Worm (Caenorhabditis elegans) whole organism, L4 larva: ENCODE data around the gene cyp-34A2.

Experiments used
- F37D6.2 ChIP-seq: sonication (generic microtip); optimal IDR thresholded peaks from 2 replicates; lab custom pipeline; 2016; ENCODE audit warnings: mild to moderate bottlenecking, missing genetic modification characterization, missing compliant biosample characterization
- F44E2.7 ChIP-seq: fragments of 200-800 bp; sonication (Bioruptor generic); IDR thresholded peaks from 2 replicates; pipeline ENCODE4 v2.1.2; 2022; ENCODE audit warnings: missing genetic modification characterization, missing compliant biosample characterization
- Y105C5A.15 ChIP-seq: fragments of 200-800 bp; sonication (Bioruptor generic); IDR thresholded peaks from 2 replicates; pipeline ENCODE4 v1.3.6; 2022; ENCODE audit warnings: missing genetic modification characterization, missing compliant biosample characterization
- ZK546.5 ChIP-seq, 2 experiments: sonication (generic microtip); optimal IDR thresholded peaks; 2 replicates each; lab custom pipeline; 2017; ENCODE audit warnings: missing biosample characterization in 2 of 2, missing genetic modification characterization in 2 of 2
- arid-1 ChIP-seq: fragments of 200-800 bp; sonication (Bioruptor generic); conservative IDR thresholded peaks from 2 replicates; pipeline ENCODE4 v1.3.6; 2022; ENCODE audit warnings: missing genetic modification reagents, missing genetic modification characterization, missing compliant biosample characterization
- ceh-20 ChIP-seq: fragments of 200-800 bp; sonication (Bioruptor generic); IDR thresholded peaks from 2 replicates; pipeline ENCODE4 v1.3.6; 2022; ENCODE audit warnings: missing genetic modification reagents, missing genetic modification characterization, missing compliant biosample characterization
- cey-2 ChIP-seq: sonication (generic microtip); optimal IDR thresholded peaks from 3 replicates; lab custom pipeline; 2017; ENCODE audit warnings: missing genetic modification characterization, mild to moderate bottlenecking, missing compliant biosample characterization, antibody characterized with exemption, borderline replicate concordance; ENCODE audit not compliant: insufficient read depth
- daf-19 ChIP-seq: fragments of 200-800 bp; sonication (Bioruptor generic); conservative IDR thresholded peaks from 2 replicates; pipeline ENCODE4 v1.3.6; 2022; ENCODE audit warnings: missing genetic modification characterization, missing compliant biosample characterization
- duxl-1 ChIP-seq: sonication (generic microtip); optimal IDR thresholded peaks from 2 replicates; lab custom pipeline; 2016; ENCODE audit warnings: mild to moderate bottlenecking, missing genetic modification characterization, moderate library complexity, missing compliant biosample characterization; ENCODE audit not compliant: poor library complexity
- egl-27 ChIP-seq: sonication (generic microtip); optimal IDR thresholded peaks from 3 replicates; lab custom pipeline; 2017; ENCODE audit warnings: missing biosample characterization, missing genetic modification reagents, missing genetic modification characterization
- egl-43 ChIP-seq: fragments of 200-800 bp; sonication (Bioruptor generic); IDR thresholded peaks from 2 replicates; pipeline ENCODE4 v1.3.6; 2022; ENCODE audit warnings: missing genetic modification reagents, missing genetic modification characterization, missing compliant biosample characterization
- gei-8 ChIP-seq: fragments of 200-800 bp; sonication (Bioruptor generic); optimal IDR thresholded peaks from 2 replicates; lab custom pipeline; 2018; ENCODE audit warnings: mild to moderate bottlenecking, missing genetic modification characterization, missing compliant biosample characterization
- lin-13 ChIP-seq: fragments of 150-350 bp; optimal IDR thresholded peaks from 2 replicates; lab custom pipeline; 2014; ENCODE audit warnings: missing biosample characterization, missing genetic modification reagents, missing genetic modification characterization
- lin-29 ChIP-seq: fragments of 200-800 bp; sonication (Bioruptor generic); IDR thresholded peaks from 2 replicates; pipeline ENCODE4 v1.3.6; 2022; ENCODE audit warnings: missing genetic modification reagents, missing genetic modification characterization, missing compliant biosample characterization
- lin-39 ChIP-seq: fragments of 150-350 bp; optimal IDR thresholded peaks from 2 replicates; lab custom pipeline; 2014; ENCODE audit warnings: missing biosample characterization, missing genetic modification reagents, missing genetic modification characterization
- madf-5 ChIP-seq, 2 experiments: fragments of 200-800 bp; sonication (Bioruptor generic); IDR thresholded peaks; 2 replicates each; pipeline ENCODE4 v1.3.6; 2022; ENCODE audit warnings: missing compliant biosample characterization in 2 of 2, missing genetic modification characterization in 2 of 2
- mdl-1 ChIP-seq, 2 experiments: fragments of 150-350 bp in 1 of 2; sonication (generic microtip) in 1 of 2; optimal IDR thresholded peaks; 2 replicates each; lab custom pipeline; 2014 to 2017; ENCODE audit warnings: missing biosample characterization in 2 of 2, missing genetic modification characterization in 2 of 2
- mes-2 ChIP-seq: sonication (generic microtip); optimal IDR thresholded peaks from 2 replicates; lab custom pipeline; 2016; ENCODE audit warnings: missing genotype, mild to moderate bottlenecking, missing genetic modification characterization, missing compliant biosample characterization; ENCODE audit not compliant: poor library complexity, severe bottlenecking
- mxl-2 ChIP-seq: fragments of 200-800 bp; sonication (Bioruptor generic); conservative IDR thresholded peaks from 2 replicates; pipeline ENCODE4 v1.3.6; 2022; ENCODE audit warnings: missing genetic modification reagents, missing genetic modification characterization, missing compliant biosample characterization
- nhr-111 ChIP-seq: fragments of 200-800 bp; sonication (Bioruptor generic); optimal IDR thresholded peaks from 2 replicates; lab custom pipeline; 2018; ENCODE audit warnings: mild to moderate bottlenecking, missing genetic modification characterization, missing compliant biosample characterization
- nhr-237 ChIP-seq: sonication (generic microtip); optimal IDR thresholded peaks from 2 replicates; lab custom pipeline; 2017; ENCODE audit warnings: missing biosample characterization, missing genetic modification characterization
- nhr-25 ChIP-seq: sonication (generic microtip); optimal IDR thresholded peaks from 2 replicates; lab custom pipeline; 2017; ENCODE audit warnings: missing genetic modification characterization, mild to moderate bottlenecking, missing compliant biosample characterization, antibody characterized with exemption, moderate library complexity, borderline replicate concordance; ENCODE audit not compliant: insufficient read depth
- pqm-1 ChIP-seq: sonication (generic microtip); optimal IDR thresholded peaks from 2 replicates; lab custom pipeline; 2017; ENCODE audit warnings: missing biosample characterization, missing genetic modification characterization
- rbr-2 ChIP-seq: sonication (generic microtip); optimal IDR thresholded peaks from 2 replicates; lab custom pipeline; 2016; ENCODE audit warnings: missing genotype, missing genetic modification characterization, missing compliant biosample characterization
- sdz-12 ChIP-seq: fragments of 200-800 bp; sonication (Bioruptor generic); optimal IDR thresholded peaks from 2 replicates; lab custom pipeline; 2018; ENCODE audit warnings: mild to moderate bottlenecking, missing genetic modification characterization, missing compliant biosample characterization
- set-16 ChIP-seq: fragments of 200-800 bp; sonication (Bioruptor generic); IDR thresholded peaks from 2 replicates; pipeline ENCODE4 v1.3.6; 2022; ENCODE audit warnings: missing genetic modification reagents, missing genetic modification characterization, missing compliant biosample characterization
- snpc-1.2 ChIP-seq: fragments of 200-800 bp; sonication (Bioruptor generic); IDR thresholded peaks from 2 replicates; pipeline ENCODE4 v1.3.6; 2022; ENCODE audit warnings: missing genetic modification reagents, missing genetic modification characterization, missing compliant biosample characterization
- spr-1 ChIP-seq: sonication (generic microtip); optimal IDR thresholded peaks from 2 replicates; lab custom pipeline; 2016; ENCODE audit warnings: mild to moderate bottlenecking, missing genetic modification characterization, missing compliant biosample characterization
- spr-3 ChIP-seq: fragments of 200-800 bp; sonication (Bioruptor generic); optimal IDR thresholded peaks from 2 replicates; lab custom pipeline; 2018; ENCODE audit warnings: mild to moderate bottlenecking, missing genetic modification characterization, missing compliant biosample characterization
- tag-97 ChIP-seq: fragments of 200-800 bp; sonication (Bioruptor generic); IDR thresholded peaks from 2 replicates; pipeline ENCODE4 v1.3.6; 2022; ENCODE audit warnings: missing genetic modification characterization, missing compliant biosample characterization
- zag-1 ChIP-seq: fragments of 150-350 bp; optimal IDR thresholded peaks from 2 replicates; lab custom pipeline; 2014; ENCODE audit warnings: missing biosample characterization, missing genetic modification characterization
- zfp-3 ChIP-seq: fragments of 200-800 bp; sonication (Bioruptor generic); conservative IDR thresholded peaks from 2 replicates; pipeline ENCODE4 v1.3.6; 2022; ENCODE audit warnings: missing genetic modification reagents, missing genetic modification characterization, missing compliant biosample characterization
- zip-11 ChIP-seq: fragments of 200-800 bp; sonication (Bioruptor generic); IDR thresholded peaks from 2 replicates; pipeline ENCODE4 v1.3.6; 2022; ENCODE audit warnings: missing genetic modification characterization, missing compliant biosample characterization
- zip-2 ChIP-seq: fragments of 150-350 bp; optimal IDR thresholded peaks from 2 replicates; lab custom pipeline; 2014; ENCODE audit warnings: missing biosample characterization, missing genetic modification characterization

Gene cyp-34A2

DNA sequence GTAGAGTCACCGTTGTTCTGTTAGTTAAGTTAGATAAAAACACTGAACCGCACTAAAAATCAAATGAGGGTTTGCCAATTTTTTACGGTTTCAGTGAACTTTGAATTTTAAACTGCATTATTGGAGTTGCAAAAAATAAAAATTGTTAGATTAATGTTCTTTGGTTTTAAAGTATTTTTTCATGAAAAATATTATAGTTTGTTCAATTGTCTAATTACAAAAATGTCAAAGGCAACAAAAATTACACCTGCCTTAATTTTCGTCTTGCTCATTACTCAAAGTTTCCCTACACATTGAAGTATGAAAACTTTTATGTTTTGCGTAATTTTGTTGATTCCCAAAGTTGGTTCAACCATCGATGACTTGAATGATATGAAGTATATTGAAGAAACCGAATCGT is 19.9 kb upstream of the cyp-34A2 start, which contains the start of gene irld-62:
Gene irld-62 (plus strand): TSS at position 301 of the 400 bp plus-strand sequence.
- TF ChIP-seq mxl-2 (GFP tag; lab: Robert Waterston, UW) (no peak), egl-27 (no peak), daf-19 (GFP tag; lab: Robert Waterston, UW) (no peak), ceh-20 (GFP tag; lab: Robert Waterston, UW) (no peak), arid-1 (GFP tag; lab: Robert Waterston, UW) (no peak), set-16 (GFP tag; lab: Robert Waterston, UW) (no peak), lin-39 (no peak), egl-43 (GFP tag; lab: Robert Waterston, UW) (no peak), gei-8 (GFP tag; lab: Kevin White, UChicago) (no peak), spr-3 (GFP tag; lab: Kevin White, UChicago) (no peak), cey-2 (tag; lab: Kevin White, UChicago) (no peak), F37D6.2 (no peak), lin-13 (no peak), madf-5 (GFP tag; IDR thresholded peaks at IDR 0.05; lab: Robert Waterston, UW) (no peak), zfp-3 (no peak), zag-1 (tag; lab: Kevin White, UChicago) (no peak), nhr-25 (no peak), rbr-2 (tag; lab: Kevin White, UChicago) (no peak), zip-2 (tag; lab: Kevin White, UChicago) (no peak)
- TF ChIP-seq, all 104 proteins: peak for 0

DNA sequence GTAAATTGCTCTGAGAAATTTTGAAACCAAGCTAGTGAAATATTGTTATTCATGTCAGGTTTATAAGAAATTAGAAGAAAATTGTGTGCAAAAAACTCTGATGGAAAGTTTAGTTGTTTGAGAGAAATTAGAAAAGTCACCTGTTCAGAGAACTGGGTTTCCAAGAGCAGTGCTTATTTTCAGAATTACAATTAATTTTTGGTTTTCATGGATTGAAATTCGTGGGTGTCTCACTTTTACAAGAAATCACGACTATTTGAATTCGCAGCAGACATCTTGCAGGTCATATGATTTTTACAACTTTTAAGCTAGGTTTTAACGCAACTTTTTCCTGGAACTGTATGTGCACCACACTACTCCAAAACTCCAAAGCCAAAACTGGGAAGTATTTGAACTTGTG is 18.1 kb upstream of the cyp-34A2 start, which contains the start of gene srz-10:
Gene srz-10 (minus strand): TSS at position 88 of the 400 bp plus-strand sequence.
- TF ChIP-seq tag-97 (GFP tag; lab: Robert Waterston, UW) (no peak), Y105C5A.15 (GFP tag; lab: Robert Waterston, UW) (no peak), pqm-1 (no peak), lin-39 (no peak), nhr-111 (GFP tag; lab: Kevin White, UChicago) (no peak), zip-11 (GFP tag; lab: Robert Waterston, UW) (no peak), spr-1 (tag; lab: Kevin White, UChicago) (no peak), duxl-1 (no peak), egl-43 (GFP tag; lab: Robert Waterston, UW) (no peak), mes-2 (tag; lab: Kevin White, UChicago) (no peak), mdl-1 (tag; optimal IDR thresholded peaks at IDR 0.05; lab: Kevin White, UChicago) (no peak), cey-2 (tag; lab: Kevin White, UChicago) (no peak), lin-29 (GFP tag; lab: Robert Waterston, UW) (no peak), sdz-12 (GFP tag; lab: Kevin White, UChicago) (no peak)

DNA sequence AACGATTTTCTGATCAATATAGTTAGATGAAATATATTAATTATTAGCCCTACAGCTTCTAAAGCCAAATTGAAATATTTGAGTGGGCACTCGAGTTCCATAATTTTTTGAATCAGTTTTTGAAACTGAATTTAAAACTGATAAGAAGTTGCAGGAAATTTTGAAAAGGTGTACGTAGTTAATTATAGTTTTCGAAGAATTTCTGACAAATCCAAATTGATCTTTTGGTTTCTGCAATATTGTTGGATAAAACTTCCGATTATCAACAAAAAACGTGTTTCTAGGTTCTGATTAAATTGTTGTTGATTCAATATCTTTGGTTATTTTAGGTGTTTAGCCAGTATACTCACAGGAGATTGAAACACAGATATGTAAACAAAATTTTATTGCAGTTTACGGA is 15.8 kb upstream of the cyp-34A2 start, which contains the start of gene T26H8.4:
Gene T26H8.4 (minus strand): TSS at position 101 of the 400 bp plus-strand sequence.
- TF ChIP-seq mxl-2 (GFP tag; lab: Robert Waterston, UW) (no peak), nhr-237 (tag; lab: Kevin White, UChicago) (no peak)

DNA sequence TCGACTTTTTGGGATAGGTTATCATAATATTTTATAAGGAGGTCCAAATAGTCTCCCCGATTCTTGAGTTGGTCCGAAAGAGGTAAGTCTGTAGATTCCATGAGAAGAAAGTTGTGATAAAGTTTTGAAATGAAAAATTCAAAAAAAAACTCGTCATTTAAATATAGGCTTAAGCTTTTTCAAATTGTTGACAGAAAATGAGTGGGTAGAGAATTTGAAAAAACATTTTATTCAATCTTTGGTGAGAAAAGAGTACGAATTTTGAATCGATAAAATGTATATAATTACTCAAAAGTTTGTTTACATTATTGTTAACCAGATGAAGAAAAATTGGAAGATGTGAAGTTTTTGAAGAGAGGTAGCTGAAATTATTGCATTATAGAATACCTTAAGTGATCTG is 14.6 kb upstream of the cyp-34A2 start, which contains the start of gene T26H8.5:
Gene T26H8.5 (minus strand): TSS at position 101 of the 400 bp plus-strand sequence.
- TF ChIP-seq F37D6.2 (no peak), snpc-1.2 (no peak), F44E2.7 (no peak), ZK546.5 (tag; optimal IDR thresholded peaks at IDR 0.05; lab: Kevin White, UChicago) (no peak)
